Worm (Caenorhabditis elegans): Measurements from ENCODE around the gene sir-2.2.
A peak's percentile ranks its signal among the peaks of the same experiment; 100 is the strongest.

Gene sir-2.2

DNA sequence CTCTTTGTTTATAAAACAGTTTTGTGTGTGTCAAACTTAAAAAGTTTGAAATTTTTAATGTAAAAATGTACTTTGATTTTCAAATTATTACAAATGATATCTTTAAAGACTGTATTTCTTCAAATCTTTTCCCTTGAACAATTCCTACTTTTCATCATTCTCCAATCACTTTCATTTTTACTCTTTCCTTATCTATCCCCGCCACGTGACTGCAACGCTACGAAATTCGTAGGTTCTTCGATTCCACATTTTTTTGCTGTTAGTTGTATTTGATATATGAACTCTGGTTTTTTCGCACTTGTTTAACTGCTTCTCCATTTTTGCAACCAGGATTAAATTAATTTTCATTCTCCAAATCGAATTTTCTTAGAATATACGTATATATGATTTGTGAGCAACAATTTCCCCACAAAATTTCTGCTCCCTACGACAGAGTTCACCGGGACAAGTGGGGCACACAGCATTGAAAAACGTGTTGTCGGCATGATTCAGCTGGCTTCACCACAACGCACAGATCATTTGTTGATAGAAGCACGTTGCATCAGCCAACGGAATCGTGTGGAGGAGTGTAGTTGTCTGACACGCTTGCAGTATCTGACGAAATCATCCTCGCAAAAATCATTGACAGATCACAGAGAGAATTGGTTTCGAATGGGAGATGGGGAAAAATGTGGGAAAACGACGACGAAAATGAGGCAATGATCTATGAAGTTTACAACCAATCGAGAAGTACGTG is 27.0 kb downstream of the sir-2.2 start (continued):
- TF ChIP-seq zip-2 (tag; optimal IDR thresholded peaks at IDR 0.05), result no peak
- no peak for TF ChIP-seq zip-11 (GFP tag; IDR thresholded peaks at IDR 0.05)
- no peak for TF ChIP-seq ceh-44 (GFP tag; IDR thresholded peaks at IDR 0.05)
- no peak for TF ChIP-seq set-16 (GFP tag; IDR thresholded peaks at IDR 0.05)
- TF ChIP-seq mxl-3 (GFP tag; optimal IDR thresholded peaks at IDR 0.05), result peak; percentile 100
- no peak for TF ChIP-seq lin-39 (tag; optimal IDR thresholded peaks at IDR 0.05)
- no peak for TF ChIP-seq nhr-6 (tag; optimal IDR thresholded peaks at IDR 0.05)
- no peak for TF ChIP-seq ceh-62 (tag; optimal IDR thresholded peaks at IDR 0.05)
- TF ChIP-seq ztf-7 (tag; optimal IDR thresholded peaks at IDR 0.05), result peak; percentile 68
- peak; percentile 62; the same call in 1 of the 2 replicates for TF ChIP-seq mxl-2 (GFP tag; conservative IDR thresholded peaks at IDR 0.05)
- TF ChIP-seq lin-29 (GFP tag; IDR thresholded peaks at IDR 0.05), result no peak
- TF ChIP-seq aha-1 (tag), result peak; percentile 98
- no peak for TF ChIP-seq ceh-28 (tag; optimal IDR thresholded peaks at IDR 0.05)
- no peak for TF ChIP-seq spr-3 (GFP tag; optimal IDR thresholded peaks at IDR 0.05)
- TF ChIP-seq ZK546.5 (tag; optimal IDR thresholded peaks at IDR 0.05), result no peak
- no peak for TF ChIP-seq nhr-76 (tag; optimal IDR thresholded peaks at IDR 0.05)
- TF ChIP-seq mdl-1 (tag; optimal IDR thresholded peaks at IDR 0.05), result peak in 1 of 2 experiments; percentile 57
- TF ChIP-seq zfp-2 (tag; optimal IDR thresholded peaks at IDR 0.05), result no peak
- peak; percentile 29; the same call in 1 of the 2 replicates for TF ChIP-seq lin-1 (GFP tag; IDR thresholded peaks at IDR 0.05)
- TF ChIP-seq lin-15B (tag; optimal IDR thresholded peaks at IDR 0.05), result no peak
- no peak for TF ChIP-seq zfp-3 (GFP tag; conservative IDR thresholded peaks at IDR 0.05)
- peak; percentile 90 for TF ChIP-seq nhr-11 (tag; optimal IDR thresholded peaks at IDR 0.05)
- TF ChIP-seq nhr-77 (tag; optimal IDR thresholded peaks at IDR 0.05), result peak; percentile 11
- no peak for TF ChIP-seq vab-7 (GFP tag; IDR thresholded peaks at IDR 0.05)
- no peak for TF ChIP-seq sdz-12 (GFP tag; optimal IDR thresholded peaks at IDR 0.05)
- TF ChIP-seq unc-130 (GFP tag; optimal IDR thresholded peaks at IDR 0.05), result no peak
- TF ChIP-seq Y48G9A.11 (GFP tag; IDR thresholded peaks at IDR 0.05), result no peak
- no peak for TF ChIP-seq daf-19 (GFP tag; conservative IDR thresholded peaks at IDR 0.05)

DNA sequence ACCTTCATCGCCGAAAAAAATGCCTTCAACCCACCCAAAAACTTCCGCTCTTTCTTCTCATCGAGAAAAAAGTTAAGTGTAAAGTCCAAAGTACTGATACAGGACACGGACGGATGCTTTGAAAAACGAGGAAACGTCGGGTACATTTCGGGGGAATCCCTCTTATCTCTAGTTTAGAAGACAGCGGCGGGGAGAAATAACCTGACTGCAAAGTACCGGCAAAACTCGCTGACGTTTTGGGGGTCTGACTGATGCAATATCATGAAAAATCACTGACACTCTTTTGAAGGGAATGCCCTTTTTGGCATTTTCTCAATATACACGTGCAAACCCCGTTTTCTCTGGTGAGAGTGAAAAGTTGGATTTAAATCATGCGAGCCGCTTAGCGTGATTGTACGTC is 28.6 kb downstream of the sir-2.2 start:
- TF ChIP-seq nhr-10 (tag; optimal IDR thresholded peaks at IDR 0.05) (peak; percentile 78), daf-19 (GFP tag; conservative IDR thresholded peaks at IDR 0.05) (no peak), hif-1 (tag; optimal IDR thresholded peaks at IDR 0.05) (peak in 1 of 2 experiments; percentile 82), lin-1 (GFP tag; IDR thresholded peaks at IDR 0.05) (peak; percentile 90), sdz-12 (GFP tag; optimal IDR thresholded peaks at IDR 0.05) (no peak), lin-15B (tag; optimal IDR thresholded peaks at IDR 0.05) (no peak), snpc-1.2 (GFP tag; IDR thresholded peaks at IDR 0.05) (no peak), fos-1 (tag; optimal IDR thresholded peaks at IDR 0.05) (no peak), Y5F2A.4 (GFP tag; optimal IDR thresholded peaks at IDR 0.05) (no peak), nhr-237 (tag; optimal IDR thresholded peaks at IDR 0.05) (no peak), ctbp-1 (GFP tag; IDR thresholded peaks at IDR 0.05) (no peak), mxl-3 (GFP tag; optimal IDR thresholded peaks at IDR 0.05) (peak; percentile 97), attf-4 (tag; optimal IDR thresholded peaks at IDR 0.05) (no peak), mep-1 (tag; optimal IDR thresholded peaks at IDR 0.05) (peak; percentile 80), F10B5.3 (tag; optimal IDR thresholded peaks at IDR 0.05) (no peak), F26F4.8 (GFP tag; conservative IDR thresholded peaks at IDR 0.05) (no peak), hlh-11 (tag; optimal IDR thresholded peaks at IDR 0.05) (peak; percentile 94), nhr-6 (tag; optimal IDR thresholded peaks at IDR 0.05) (peak; percentile 14), cey-2 (tag; optimal IDR thresholded peaks at IDR 0.05; ENCODE audit: borderline replicate concordance, insufficient read depth) (no peak), mxl-2 (GFP tag; conservative IDR thresholded peaks at IDR 0.05) (peak; percentile 77; the same call in 1 of the 2 replicates), nhr-28 (tag; optimal IDR thresholded peaks at IDR 0.05) (peak; percentile 92), ZK546.5 (tag; optimal IDR thresholded peaks at IDR 0.05) (no peak), tag-97 (GFP tag; IDR thresholded peaks at IDR 0.05) (no peak), ZK337.2 (GFP tag; IDR thresholded peaks at IDR 0.05) (no peak), zip-11 (GFP tag; IDR thresholded peaks at IDR 0.05) (no peak), nhr-25 (tag; optimal IDR thresholded peaks at IDR 0.05; ENCODE audit: borderline replicate concordance, insufficient read depth) (peak; percentile 83), jun-1 (tag; optimal IDR thresholded peaks at IDR 0.05) (no peak), nhr-41 (GFP tag; IDR thresholded peaks at IDR 0.05) (no peak), aha-1 (tag) (peak; percentile 100), ceh-44 (GFP tag; IDR thresholded peaks at IDR 0.05) (no peak), T26A8.4 (GFP tag; IDR thresholded peaks at IDR 0.05) (0 out of 2 replicates have a peak, but pooled peaks have one; percentile 40)
